Worm (Caenorhabditis elegans): ENCODE measurements around the gene F16G10.14.

ce11 chrII:2435566-2435965, 36.8 kb upstream of the F16G10.14 start:
- no peak for TF ChIP-seq flt-1 (GFP tag; IDR thresholded peaks at IDR 0.05)
- TF ChIP-seq cog-1 (tag; optimal IDR thresholded peaks at IDR 0.05) = no peak
- no peak for TF ChIP-seq T22C8.4 (GFP tag; IDR thresholded peaks at IDR 0.05)
- no peak for TF ChIP-seq med-1 (GFP tag; optimal IDR thresholded peaks at IDR 0.05; ENCODE audit: insufficient read depth)
